Worm (Caenorhabditis elegans): ENCODE measurements around the gene Y60C6A.1.
"Not testable (repeated sequence)": the region's sequence is repeated elsewhere in the genome, so short reads cannot be mapped to it uniquely, and the experiment has no call there.

The Y60C6A.1 gene

DNA sequence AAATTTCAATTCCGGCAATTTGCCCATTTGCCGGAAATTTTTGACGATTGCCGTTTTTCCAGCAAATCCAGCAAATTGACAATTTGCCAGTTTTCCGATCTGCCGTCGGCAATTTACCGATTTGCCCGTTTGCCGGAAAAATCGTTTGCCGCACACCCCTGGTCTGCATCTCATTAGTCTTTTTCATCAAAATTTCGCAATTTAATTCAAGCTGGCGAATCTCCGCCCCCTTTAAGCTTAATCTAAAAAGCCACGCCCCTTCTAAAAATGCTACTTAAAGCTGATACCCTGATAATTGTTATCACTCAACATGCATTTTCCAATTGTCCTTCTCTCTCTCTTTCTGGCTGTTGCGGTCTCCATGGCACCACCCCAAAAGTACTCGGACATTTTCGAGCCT, at the start of gene Y60C6A.1:
Gene Y60C6A.1 (plus strand): TSS at position 301 of the 400 bp plus-strand sequence.
- no peak for TF ChIP-seq unc-62 (GFP tag; optimal IDR thresholded peaks at IDR 0.05)

DNA sequence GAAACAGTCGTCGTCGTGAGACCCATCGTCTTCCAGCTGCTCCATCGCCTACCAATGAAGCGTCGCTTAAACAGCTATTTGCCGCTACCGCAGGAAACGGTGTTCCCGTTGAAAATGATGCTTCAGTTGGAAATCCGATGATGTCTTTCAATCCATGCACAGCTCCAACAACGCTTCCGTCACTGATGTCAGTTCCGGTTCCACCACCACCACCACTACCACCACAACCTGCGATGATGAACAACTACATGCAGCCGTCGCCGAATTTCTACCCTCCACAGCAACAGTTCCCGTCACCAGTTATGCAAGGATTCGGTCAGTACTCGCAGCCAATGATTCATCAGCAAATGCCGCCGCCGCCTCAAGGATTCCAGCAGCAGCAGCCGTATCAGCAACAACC, 49.5 kb upstream of the Y60C6A.1 start:
- no peak for TF ChIP-seq unc-62 (GFP tag; optimal IDR thresholded peaks at IDR 0.05)

DNA sequence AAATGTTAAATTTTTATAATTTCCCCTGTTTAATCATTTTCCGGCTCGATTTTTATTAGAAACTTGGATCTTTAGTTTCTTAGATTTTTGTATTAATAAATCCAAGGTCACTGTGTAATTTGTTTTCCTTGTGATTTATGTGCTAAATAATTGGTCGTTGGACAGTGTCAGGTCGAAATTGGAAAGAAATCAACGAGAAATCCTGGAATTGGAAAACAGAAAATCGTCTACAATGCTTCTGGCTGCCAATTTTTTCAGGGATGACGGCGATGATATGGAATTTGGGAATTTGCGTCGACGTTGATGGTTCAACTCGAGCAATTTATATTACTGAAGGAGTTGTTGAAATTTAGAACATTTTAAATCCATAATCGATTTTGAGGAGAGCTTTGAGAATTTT, 48.8 kb upstream of the Y60C6A.1 start:
- no peak for TF ChIP-seq unc-62 (GFP tag; optimal IDR thresholded peaks at IDR 0.05)

- TF ChIP-seq unc-62 (GFP tag; optimal IDR thresholded peaks at IDR 0.05), result no peak
These were observed 45.7 kb upstream of the Y60C6A.1 start, which contains the start of gene F39G3.2 for ce11 chrV:4737727-4738126. F39G3.2 (plus strand) TSS chrV:4737831.

DNA sequence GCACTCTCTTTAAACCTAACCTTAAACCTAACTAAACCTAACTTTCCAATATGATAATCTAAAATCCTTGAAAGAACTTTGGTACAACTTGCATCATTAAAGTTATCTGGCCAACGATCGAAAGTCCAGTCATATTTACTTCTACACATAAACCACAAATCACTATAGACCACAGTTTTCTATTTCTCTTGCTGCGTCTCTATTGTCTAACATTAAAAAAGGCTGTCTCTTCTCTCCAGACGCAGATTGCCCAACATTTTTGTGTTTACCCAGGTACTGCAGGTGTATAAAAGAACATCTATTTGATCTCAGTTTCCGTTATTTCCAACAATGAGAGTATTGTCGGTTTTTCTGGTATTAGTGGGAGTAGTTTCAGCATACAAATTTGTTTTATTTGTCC, 41.2 kb upstream of the Y60C6A.1 start, which contains the start of gene ugt-61:
Gene ugt-61 (plus strand): TSS at position 233 of the 400 bp plus-strand sequence.
- no peak for TF ChIP-seq unc-62 (GFP tag; optimal IDR thresholded peaks at IDR 0.05)

DNA sequence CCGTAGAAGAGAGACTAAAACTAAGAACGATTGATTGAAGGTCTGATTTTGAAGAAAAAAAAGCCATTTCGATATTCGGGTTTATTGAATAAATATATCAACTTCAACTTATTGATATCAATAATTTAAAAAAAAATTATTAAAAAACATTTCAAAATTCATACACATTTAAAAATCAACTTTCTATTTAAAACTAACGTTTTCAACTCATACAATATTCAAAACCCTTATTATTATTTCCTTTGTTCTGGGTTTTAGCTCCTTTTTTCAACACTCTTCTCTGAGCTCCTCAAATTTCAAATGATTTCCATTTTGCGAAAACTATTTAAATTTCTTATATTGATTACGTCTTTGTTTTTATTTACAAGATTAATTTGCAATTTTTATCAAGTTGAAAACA, 38.1 kb upstream of the Y60C6A.1 start, which contains the start of gene C18G1.7:
Gene C18G1.7 (plus strand): TSS at position 301 of the 400 bp plus-strand sequence.
- TF ChIP-seq unc-62 (GFP tag; optimal IDR thresholded peaks at IDR 0.05), result no peak

- no peak for TF ChIP-seq unc-62 (GFP tag; optimal IDR thresholded peaks at IDR 0.05)
These were observed 33.1 kb upstream of the Y60C6A.1 start, which contains the start of gene C18G1.6 for ce11 chrV:4750294-4750693. C18G1.6 (plus strand) TSS chrV:4750594.

- no peak for TF ChIP-seq unc-62 (GFP tag; optimal IDR thresholded peaks at IDR 0.05)
These were observed 29.3 kb upstream of the Y60C6A.1 start, which contains the start of gene hil-4 for ce11 chrV:4754123-4754522. hil-4 (plus strand) TSS chrV:4754313.

DNA sequence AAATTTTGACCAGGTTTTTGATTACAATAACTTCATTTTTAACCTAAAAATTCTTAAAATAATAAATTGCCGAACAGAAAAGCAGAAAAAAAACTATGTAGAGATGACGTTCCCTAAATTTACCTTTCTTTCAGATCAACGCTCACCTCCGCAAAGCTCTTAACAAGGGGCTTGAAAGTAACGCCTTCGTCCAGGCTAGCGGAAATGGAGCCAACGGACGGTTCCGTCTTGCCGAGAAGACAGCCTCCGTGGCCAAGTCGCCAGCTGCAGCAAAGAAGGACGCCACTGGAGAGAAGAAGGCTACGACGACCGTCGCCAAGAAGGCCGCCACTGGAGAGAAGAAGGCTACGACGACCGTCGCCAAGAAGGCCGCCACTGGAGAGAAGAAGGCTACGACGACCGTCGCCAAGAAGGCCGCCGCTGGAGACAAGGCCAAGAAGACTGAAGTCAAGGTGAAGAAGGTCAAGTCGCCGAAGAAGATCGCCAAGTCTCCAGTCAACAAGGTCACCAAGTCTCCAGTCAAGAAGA, 28.7 kb upstream of the Y60C6A.1 start:
- TF ChIP-seq unc-62 (GFP tag; optimal IDR thresholded peaks at IDR 0.05), result no peak

ce11 chrV:4755308-4756029, 27.9 kb upstream of the Y60C6A.1 start, which contains the start of gene pgl-3:
pgl-3 (plus strand) TSS chrV:4755979.
- no peak for TF ChIP-seq unc-62 (GFP tag; optimal IDR thresholded peaks at IDR 0.05)

DNA sequence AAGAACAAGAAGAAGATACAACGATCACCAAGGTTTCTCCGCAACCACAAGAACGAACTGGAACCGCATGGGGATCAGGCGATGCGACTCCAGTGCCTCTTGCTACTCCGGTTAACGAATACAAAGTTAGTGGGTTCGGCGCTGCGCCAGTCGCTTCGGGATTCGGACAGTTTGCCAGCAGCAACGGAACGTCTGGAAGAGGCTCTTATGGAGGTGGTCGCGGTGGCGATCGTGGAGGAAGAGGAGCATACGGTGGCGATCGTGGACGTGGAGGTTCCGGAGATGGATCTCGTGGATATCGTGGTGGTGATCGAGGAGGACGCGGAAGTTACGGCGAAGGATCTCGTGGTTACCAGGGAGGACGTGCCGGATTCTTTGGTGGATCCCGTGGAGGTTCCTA, 25.4 kb upstream of the Y60C6A.1 start:
- TF ChIP-seq unc-62 (GFP tag; optimal IDR thresholded peaks at IDR 0.05), result no peak

DNA sequence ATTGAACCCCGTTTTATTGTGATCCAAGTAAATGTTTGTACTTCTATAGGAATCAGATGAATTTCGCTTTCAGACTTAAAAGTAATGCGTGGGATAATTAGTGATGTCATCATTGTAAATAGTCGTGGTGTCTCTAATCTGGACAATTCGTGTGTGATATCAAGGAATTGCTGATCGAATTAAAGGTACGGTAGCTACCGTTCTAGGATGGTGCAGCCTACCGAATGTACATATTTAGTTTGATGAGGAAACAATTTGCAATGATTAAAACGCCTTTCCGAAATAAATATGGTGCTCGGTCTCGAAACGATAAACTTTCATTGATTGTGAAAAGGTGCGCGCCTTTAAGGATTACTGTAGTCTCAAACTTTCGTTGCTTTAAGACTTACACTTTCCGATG, 24.9 kb upstream of the Y60C6A.1 start:
- TF ChIP-seq unc-62 (GFP tag; optimal IDR thresholded peaks at IDR 0.05), result no peak

DNA sequence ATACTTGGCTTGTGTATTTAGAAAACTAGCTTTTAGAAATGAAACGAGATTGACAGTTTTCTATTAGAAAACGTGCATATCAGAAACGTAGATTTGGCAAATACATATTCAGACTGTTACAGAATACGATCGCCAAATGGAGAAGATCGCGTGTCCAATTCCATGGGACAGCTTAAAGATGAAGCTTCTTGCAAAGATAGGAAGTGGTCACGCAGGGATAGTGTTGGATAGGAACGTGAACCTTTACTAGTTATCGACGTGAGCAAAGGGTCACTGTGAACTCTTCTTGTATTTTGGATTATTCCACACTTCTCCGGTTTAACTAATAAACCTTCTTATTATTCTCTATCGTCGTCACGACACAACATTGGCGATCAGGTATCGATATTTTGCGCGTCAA, 22.7 kb upstream of the Y60C6A.1 start, which contains the start of gene bgnt-1.4:
Gene bgnt-1.4 (plus strand): TSS at position 301 of the 400 bp plus-strand sequence.
- TF ChIP-seq unc-62 (GFP tag; optimal IDR thresholded peaks at IDR 0.05), result not testable (repeated sequence)

DNA sequence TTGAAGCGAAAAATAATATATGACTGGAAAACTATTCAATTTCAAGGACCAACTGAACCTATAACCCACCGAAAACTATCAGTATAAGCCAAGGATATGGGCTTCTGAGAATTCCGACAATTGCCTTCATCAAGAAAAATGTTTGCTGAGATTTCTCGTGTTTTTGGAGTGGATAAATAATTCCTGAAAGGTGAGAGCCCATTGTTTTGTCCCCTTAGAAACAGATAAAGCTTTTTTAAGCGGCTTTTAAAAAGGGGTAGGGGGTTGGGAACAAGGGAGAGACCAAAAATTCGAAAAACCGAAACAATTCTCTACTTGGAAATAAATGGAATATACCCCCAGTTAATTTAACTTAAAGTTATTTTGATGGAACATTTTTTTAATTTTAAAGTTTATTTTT, 16.9 kb upstream of the Y60C6A.1 start, which contains the start of gene C18G1.8:
Gene C18G1.8 (minus strand): TSS at position 101 of the 400 bp plus-strand sequence.
- no peak for TF ChIP-seq unc-62 (GFP tag; optimal IDR thresholded peaks at IDR 0.05)

DNA sequence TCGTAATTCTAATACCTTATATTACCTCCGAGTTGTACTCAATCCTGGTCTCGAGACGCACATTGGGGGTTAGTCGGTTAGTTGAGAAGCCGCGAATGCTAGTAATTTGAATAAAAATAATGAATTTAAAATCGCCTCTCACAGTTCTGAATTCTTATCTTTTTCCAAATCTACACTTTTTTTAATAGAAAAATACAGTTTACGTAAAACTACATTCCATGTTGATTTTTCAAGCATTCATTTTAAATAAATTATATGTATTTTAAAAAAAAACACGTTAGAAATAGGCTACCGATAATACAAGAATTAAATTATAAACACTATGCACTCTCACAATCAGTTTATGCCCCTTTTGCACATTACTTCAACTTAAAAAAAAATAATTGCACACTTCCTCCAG, 13.8 kb upstream of the Y60C6A.1 start, which contains the start of gene C18G1.9:
Gene C18G1.9 (minus strand): TSS at position 101 of the 400 bp plus-strand sequence.
- TF ChIP-seq unc-62 (GFP tag; optimal IDR thresholded peaks at IDR 0.05), result no peak

ce11 chrV:4770408-4770947, 12.9 kb upstream of the Y60C6A.1 start, which contains the start of gene elt-7:
elt-7 (plus strand) TSS chrV:4770670.
- no peak for TF ChIP-seq unc-62 (GFP tag; optimal IDR thresholded peaks at IDR 0.05)

Measured in whole organism, dauer.